Worm (Caenorhabditis elegans): ENCODE results near the gene cdc-14.

DNA sequence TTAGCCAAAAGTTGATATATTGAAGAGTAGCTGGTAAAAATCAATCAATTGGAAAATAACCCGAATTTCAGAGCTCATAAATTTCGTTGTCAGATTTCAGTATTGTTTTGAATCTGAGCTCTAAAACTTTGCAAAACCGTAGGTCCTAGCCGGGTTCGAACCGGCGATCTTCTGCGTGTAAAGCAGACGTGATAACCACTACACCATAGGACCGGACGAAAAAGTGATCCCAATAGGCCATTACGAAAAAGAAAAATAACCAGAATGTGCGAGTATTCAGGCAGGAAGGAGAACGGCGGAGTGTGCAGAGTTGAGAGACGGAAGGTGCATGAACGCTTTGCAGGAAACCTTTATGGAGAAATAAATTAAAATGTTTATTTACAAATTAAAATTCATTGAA is 16.2 kb downstream of the cdc-14 start:
- peak; percentile 48 for TF ChIP-seq cnd-1 (tag; optimal IDR thresholded peaks at IDR 0.05)
- TF ChIP-seq mab-5 (tag; optimal IDR thresholded peaks at IDR 0.05) = no peak
- TF ChIP-seq pha-4 (tag; optimal IDR thresholded peaks at IDR 0.05) = no peak
